Fruit fly (Drosophila melanogaster) whole organism: ENCODE measurements around the gene Rpn11.

Experiments used
- CG8478 ChIP-seq: fragments of >200 bp; optimal IDR thresholded peaks from 2 replicates; lab custom pipeline; 2018; ENCODE audit warnings: inconsistent platforms
- pan ChIP-seq: fragments of >200 bp; optimal IDR thresholded peaks from 2 replicates; lab custom pipeline; 2017
- psq ChIP-seq: fragments of >200 bp; optimal IDR thresholded peaks from 2 replicates; lab custom pipeline; 2017

DNA sequence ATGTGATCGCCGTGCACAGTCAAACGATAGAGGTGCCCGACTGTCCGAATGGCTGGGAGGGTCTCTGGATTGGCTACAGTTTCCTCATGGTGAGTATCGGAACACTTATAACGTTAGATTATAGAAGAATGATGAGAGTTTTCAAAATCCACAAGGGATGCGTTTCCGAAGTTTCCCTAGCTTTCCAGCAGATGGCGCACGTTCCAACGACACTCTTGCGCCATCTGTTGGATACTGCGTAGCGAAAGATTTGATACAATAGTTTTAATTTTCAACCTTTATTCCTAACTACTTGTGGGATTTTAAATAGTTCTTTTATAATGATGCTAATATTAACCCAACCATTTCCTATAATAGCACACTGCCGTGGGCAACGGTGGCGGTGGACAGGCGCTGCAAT, 23.5 kb downstream of the Rpn11 start:
- TF ChIP-seq pan (lab: Kevin White, UChicago) (no peak), psq (lab: Kevin White, UChicago) (no peak), CG8478 (lab: Kevin White, UChicago) (no peak)
